Worm (Caenorhabditis elegans) whole organism, young adult: ENCODE measurements around the gene T14B4.19.

ENCODE experiments used
- lin-26 ChIP-seq: fragments of 200-800 bp; sonication (Bioruptor generic); IDR thresholded peaks from 2 replicates; pipeline ENCODE4 v1.3.6; 2022; ENCODE audit warnings: missing genetic modification reagents, missing genetic modification characterization, missing compliant biosample characterization
- nfya-1 ChIP-seq: sonication (generic microtip); optimal IDR thresholded peaks from 2 replicates; lab custom pipeline; 2017; ENCODE audit warnings: antibody characterized with exemption, missing compliant biosample characterization, missing genetic modification characterization, borderline replicate concordance; ENCODE audit not compliant: insufficient read depth
- nhr-120 ChIP-seq: fragments of 200-800 bp; sonication (Bioruptor generic); IDR thresholded peaks from 2 replicates; pipeline ENCODE4 v1.3.6; 2022; ENCODE audit warnings: missing genetic modification characterization, missing compliant biosample characterization
- pha-4 ChIP-seq: fragments of 150-350 bp; sonication (generic microtip); optimal IDR thresholded peaks from 2 replicates; lab custom pipeline; 2014; ENCODE audit warnings: missing biosample characterization, missing genetic modification reagents, missing genetic modification characterization
- sea-2 ChIP-seq: fragments of 200-800 bp; sonication (Bioruptor generic); IDR thresholded peaks from 2 replicates; pipeline ENCODE4 v1.3.6; 2022; ENCODE audit warnings: missing genetic modification characterization, missing compliant biosample characterization

DNA sequence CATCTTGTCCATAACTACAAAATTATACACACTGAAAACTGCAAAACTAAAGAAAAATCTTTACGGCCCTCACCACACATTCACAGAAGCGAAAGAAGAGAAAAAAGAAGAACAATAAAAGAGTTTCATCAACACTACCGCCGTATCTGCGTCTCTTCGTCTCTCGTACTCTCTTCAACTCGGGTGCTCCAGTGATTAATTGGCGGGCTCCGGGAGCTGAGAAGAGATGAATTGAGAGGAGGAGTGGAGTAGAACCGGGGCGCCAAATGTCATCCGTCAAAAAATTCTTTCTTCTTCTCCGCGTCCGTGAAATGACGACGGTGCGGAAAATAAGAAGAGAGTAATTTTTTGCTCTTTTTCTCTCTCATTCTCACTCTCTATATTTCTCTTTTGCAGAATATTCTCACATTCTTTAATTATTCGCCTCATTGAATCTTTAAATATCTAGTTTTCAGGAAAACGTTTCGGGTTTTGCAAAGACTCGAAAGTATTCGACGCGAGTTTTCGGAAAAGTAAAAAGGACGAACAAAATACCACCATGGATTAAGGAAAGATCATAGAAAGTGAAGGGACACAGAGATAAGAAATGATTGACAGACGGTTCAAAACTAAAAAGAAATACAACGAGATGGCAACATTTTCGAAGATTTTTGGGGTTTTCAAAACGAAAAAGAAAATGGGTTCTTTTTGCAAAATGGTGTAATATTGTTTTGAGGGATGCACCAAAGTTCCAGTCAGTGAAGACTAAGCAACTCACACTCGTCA is 5.1 kb downstream of the T14B4.19 start:
- TF ChIP-seq pha-4 (tag; lab: Kevin White, UChicago) (no peak), sea-2 (GFP tag; lab: Robert Waterston, UW) (no peak), lin-26 (no peak), nhr-120 (GFP tag; lab: Robert Waterston, UW) (no peak), nfya-1 (tag; lab: Kevin White, UChicago) (no peak)
